Worm (Caenorhabditis elegans) whole organism, L4/young adult: ENCODE data around the gene H10E21.5.

Experiments used
- W03F9.2 ChIP-seq: fragments of 150-350 bp; optimal IDR thresholded peaks from 2 replicates; lab custom pipeline; 2014; ENCODE audit warnings: missing biosample characterization, missing genetic modification characterization
- him-1 ChIP-seq: sonication (generic microtip); optimal IDR thresholded peaks from 2 replicates; lab custom pipeline; 2016; ENCODE audit warnings: missing genotype, missing genetic modification reagents, missing genetic modification characterization, missing compliant biosample characterization

DNA sequence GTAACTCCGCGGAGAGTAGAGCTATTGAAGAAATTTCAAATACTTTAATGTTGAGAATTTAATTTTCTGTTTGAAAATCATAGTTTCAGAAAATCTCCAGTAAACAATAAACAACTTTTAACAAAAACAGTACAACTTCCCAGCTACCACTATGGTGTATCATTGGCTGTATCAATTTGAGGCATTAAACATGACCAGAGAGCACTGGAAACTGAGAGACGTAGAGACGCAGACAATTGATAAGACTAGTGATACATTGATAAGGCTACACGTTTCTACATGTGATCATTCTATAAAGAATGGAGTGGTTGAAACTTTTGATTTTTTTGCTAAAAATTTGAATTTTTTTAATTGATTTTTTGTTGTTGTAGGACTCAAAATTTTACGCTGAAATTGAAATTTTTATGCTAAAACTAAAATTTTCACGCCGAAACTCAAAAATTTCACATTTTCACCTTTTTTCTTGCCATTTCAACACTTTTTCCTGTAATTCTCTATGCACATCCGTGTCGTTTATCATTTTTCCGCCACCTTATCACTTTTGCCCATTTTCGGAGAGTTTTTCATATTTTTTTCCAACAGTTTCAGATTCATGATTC, 8.4 kb downstream of the H10E21.5 start, which contains the start of gene H10E21.1:
- no peak for TF ChIP-seq him-1 (tag; lab: Kevin White, UChicago)
- no peak for TF ChIP-seq W03F9.2 (tag; lab: Kevin White, UChicago)
